Worm (Caenorhabditis elegans) whole organism, L4 larva: Measurements from ENCODE around the gene vnut-1.

ENCODE experiments used
- F10B5.3 ChIP-seq: sonication (generic microtip); optimal IDR thresholded peaks from 2 replicates; lab custom pipeline; 2016; ENCODE audit warnings: mild to moderate bottlenecking, missing genetic modification characterization, missing compliant biosample characterization
- F37D6.2 ChIP-seq: sonication (generic microtip); optimal IDR thresholded peaks from 2 replicates; lab custom pipeline; 2016; ENCODE audit warnings: mild to moderate bottlenecking, missing genetic modification characterization, missing compliant biosample characterization
- F49E8.2 ChIP-seq: sonication (generic microtip); optimal IDR thresholded peaks from 2 replicates; lab custom pipeline; 2016; ENCODE audit warnings: missing compliant biosample characterization, mild to moderate bottlenecking, missing genetic modification characterization, borderline replicate concordance
- T20F7.1 ChIP-seq: fragments of 200-800 bp; sonication (Bioruptor generic); optimal IDR thresholded peaks from 2 replicates; lab custom pipeline; 2018; ENCODE audit warnings: mild to moderate bottlenecking, missing genetic modification characterization, missing compliant biosample characterization
- Y105C5A.15 ChIP-seq: fragments of 200-800 bp; sonication (Bioruptor generic); IDR thresholded peaks from 2 replicates; pipeline ENCODE4 v1.3.6; 2022; ENCODE audit warnings: missing genetic modification characterization, missing compliant biosample characterization
- Y48G9A.11 ChIP-seq: fragments of 200-800 bp; sonication (Bioruptor generic); IDR thresholded peaks from 2 replicates; pipeline ENCODE4 v1.3.6; 2022; ENCODE audit warnings: missing genetic modification reagents, missing genetic modification characterization, missing compliant biosample characterization
- aha-1 ChIP-seq: fragments of 150-350 bp; peaks from one replicate; lab custom pipeline; 2014; ENCODE audit warnings: missing biosample characterization, missing genetic modification characterization
- aly-2 ChIP-seq: sonication (generic microtip); optimal IDR thresholded peaks from 2 replicates; lab custom pipeline; 2018; ENCODE audit warnings: missing biosample characterization, missing genetic modification characterization
- ama-1 ChIP-seq: fragments of 150-350 bp; optimal IDR thresholded peaks from 2 replicates; lab custom pipeline; 2014; ENCODE audit warnings: inconsistent platforms, mixed read lengths
- arid-1 ChIP-seq: fragments of 200-800 bp; sonication (Bioruptor generic); conservative IDR thresholded peaks from 2 replicates; pipeline ENCODE4 v1.3.6; 2022; ENCODE audit warnings: missing genetic modification reagents, missing genetic modification characterization, missing compliant biosample characterization
- ceh-20 ChIP-seq: fragments of 200-800 bp; sonication (Bioruptor generic); IDR thresholded peaks from 2 replicates; pipeline ENCODE4 v1.3.6; 2022; ENCODE audit warnings: missing genetic modification reagents, missing genetic modification characterization, missing compliant biosample characterization
- ceh-82 ChIP-seq: sonication (generic microtip); optimal IDR thresholded peaks from 2 replicates; lab custom pipeline; 2017; ENCODE audit warnings: missing biosample characterization, missing genetic modification characterization
- ces-1 ChIP-seq: fragments of 150-350 bp; sonication (generic microtip); optimal IDR thresholded peaks from 4 replicates; lab custom pipeline; 2014; ENCODE audit warnings: missing biosample characterization, missing genetic modification reagents, missing genetic modification characterization
- cey-2 ChIP-seq: sonication (generic microtip); optimal IDR thresholded peaks from 3 replicates; lab custom pipeline; 2017; ENCODE audit warnings: missing genetic modification characterization, mild to moderate bottlenecking, missing compliant biosample characterization, antibody characterized with exemption, borderline replicate concordance; ENCODE audit not compliant: insufficient read depth
- daf-16 ChIP-seq, 3 experiments: sonication (generic microtip); optimal IDR thresholded peaks; 2 replicates each; lab custom pipeline; 2016 to 2017; ENCODE audit warnings: missing genetic modification characterization in 3 of 3, missing genetic modification reagents in 3 of 3, mild to moderate bottlenecking in 2 of 3, missing compliant biosample characterization in 2 of 3, missing biosample characterization in 1 of 3, moderate library complexity in 1 of 3
- dmd-6 ChIP-seq: fragments of 200-800 bp; sonication (Bioruptor generic); IDR thresholded peaks from 2 replicates; pipeline ENCODE4 v1.3.6; 2022; ENCODE audit warnings: missing genetic modification reagents, missing genetic modification characterization, missing compliant biosample characterization
- dmd-9 ChIP-seq: fragments of 200-800 bp; sonication (Bioruptor generic); IDR thresholded peaks from 2 replicates; pipeline ENCODE4 v1.3.6; 2022; ENCODE audit warnings: missing genetic modification reagents, missing genetic modification characterization, missing compliant biosample characterization
- dve-1 ChIP-seq: sonication (generic microtip); optimal IDR thresholded peaks from 2 replicates; lab custom pipeline; 2017; ENCODE audit warnings: antibody characterized with exemption, mild to moderate bottlenecking, missing genetic modification characterization, missing compliant biosample characterization; ENCODE audit not compliant: insufficient read depth
- egl-27 ChIP-seq: sonication (generic microtip); optimal IDR thresholded peaks from 3 replicates; lab custom pipeline; 2017; ENCODE audit warnings: missing biosample characterization, missing genetic modification reagents, missing genetic modification characterization
- gei-8 ChIP-seq: fragments of 200-800 bp; sonication (Bioruptor generic); optimal IDR thresholded peaks from 2 replicates; lab custom pipeline; 2018; ENCODE audit warnings: mild to moderate bottlenecking, missing genetic modification characterization, missing compliant biosample characterization
- hif-1 ChIP-seq, 2 experiments: sonication (generic microtip); optimal IDR thresholded peaks; 2 replicates each; lab custom pipeline; 2016 to 2017; ENCODE audit warnings: missing compliant biosample characterization in 2 of 2, missing genetic modification characterization in 2 of 2, missing genetic modification reagents in 2 of 2, missing genotype in 2 of 2, mild to moderate bottlenecking in 1 of 2
- hlh-11 ChIP-seq: fragments of 200-800 bp; sonication (Bioruptor generic); optimal IDR thresholded peaks from 2 replicates; lab custom pipeline; 2018; ENCODE audit warnings: mild to moderate bottlenecking, missing genetic modification characterization, missing compliant biosample characterization
- hlh-30 ChIP-seq: sonication (generic microtip); optimal IDR thresholded peaks from 2 replicates; lab custom pipeline; 2017; ENCODE audit warnings: antibody characterized with exemption, mild to moderate bottlenecking, missing genetic modification characterization, missing compliant biosample characterization; ENCODE audit not compliant: insufficient read depth
- hmg-1.1 ChIP-seq: fragments of 200-800 bp; sonication (Bioruptor generic); IDR thresholded peaks from 2 replicates; pipeline ENCODE4 v1.3.6; 2022; ENCODE audit warnings: missing genetic modification reagents, missing genetic modification characterization, missing compliant biosample characterization
- lim-7 ChIP-seq: fragments of 200-800 bp; sonication (Bioruptor generic); IDR thresholded peaks from 2 replicates; pipeline ENCODE4 v1.3.6; 2022; ENCODE audit warnings: missing genetic modification characterization, missing compliant biosample characterization
- lin-1 ChIP-seq: fragments of 200-800 bp; sonication (Bioruptor generic); IDR thresholded peaks from 2 replicates; pipeline ENCODE4 v1.3.6; 2022; ENCODE audit warnings: missing genetic modification reagents, missing genetic modification characterization, missing compliant biosample characterization
- lin-15B ChIP-seq: fragments of 150-350 bp; sonication (generic microtip); optimal IDR thresholded peaks from 3 replicates; lab custom pipeline; 2014; ENCODE audit warnings: missing biosample characterization, missing genetic modification characterization
- lin-29 ChIP-seq: fragments of 200-800 bp; sonication (Bioruptor generic); IDR thresholded peaks from 2 replicates; pipeline ENCODE4 v1.3.6; 2022; ENCODE audit warnings: missing genetic modification reagents, missing genetic modification characterization, missing compliant biosample characterization
- madf-9 ChIP-seq: fragments of 200-800 bp; sonication (Bioruptor generic); conservative IDR thresholded peaks from 2 replicates; pipeline ENCODE4 v1.3.6; 2022; ENCODE audit warnings: missing genetic modification reagents, missing genetic modification characterization, missing compliant biosample characterization
- mdl-1 ChIP-seq, 2 experiments: fragments of 150-350 bp in 1 of 2; sonication (generic microtip) in 1 of 2; optimal IDR thresholded peaks; 2 replicates each; lab custom pipeline; 2014 to 2017; ENCODE audit warnings: missing biosample characterization in 2 of 2, missing genetic modification characterization in 2 of 2
- mep-1 ChIP-seq: fragments of 150-350 bp; sonication (generic microtip); optimal IDR thresholded peaks from 3 replicates; lab custom pipeline; 2014; ENCODE audit warnings: missing biosample characterization, missing genetic modification characterization
- mxl-2 ChIP-seq: fragments of 200-800 bp; sonication (Bioruptor generic); conservative IDR thresholded peaks from 2 replicates; pipeline ENCODE4 v1.3.6; 2022; ENCODE audit warnings: missing genetic modification reagents, missing genetic modification characterization, missing compliant biosample characterization
- mxl-3 ChIP-seq: fragments of 200-800 bp; sonication (Bioruptor generic); optimal IDR thresholded peaks from 2 replicates; lab custom pipeline; 2018; ENCODE audit warnings: mild to moderate bottlenecking, missing genetic modification characterization, missing compliant biosample characterization
- nhr-28 ChIP-seq: fragments of 150-350 bp; optimal IDR thresholded peaks from 2 replicates; lab custom pipeline; 2014; ENCODE audit warnings: missing biosample characterization, missing genetic modification characterization
- nhr-41 ChIP-seq: fragments of 200-800 bp; sonication (Bioruptor generic); IDR thresholded peaks from 2 replicates; pipeline ENCODE4 v1.3.6; 2022; ENCODE audit warnings: missing genetic modification reagents, missing genetic modification characterization, missing compliant biosample characterization
- nhr-42 ChIP-seq: fragments of 200-800 bp; sonication (Bioruptor generic); IDR thresholded peaks from 2 replicates; pipeline ENCODE4 v1.3.6; 2022; ENCODE audit warnings: missing genetic modification characterization, missing compliant biosample characterization
- nhr-76 ChIP-seq: fragments of 150-350 bp; optimal IDR thresholded peaks from 2 replicates; lab custom pipeline; 2014; ENCODE audit warnings: missing biosample characterization, missing genetic modification characterization
- nhr-77 ChIP-seq: fragments of 150-350 bp; optimal IDR thresholded peaks from 2 replicates; lab custom pipeline; 2014; ENCODE audit warnings: missing biosample characterization, missing genetic modification characterization
- pha-4 ChIP-seq, 2 experiments: fragments of 150-350 bp in 1 of 2; fragments of 200-800 bp in 1 of 2; sonication (Bioruptor generic) in 1 of 2; IDR thresholded peaks in 1 of 2; optimal IDR thresholded peaks in 1 of 2; 2 replicates each; pipeline versions ENCODE4 v1.3.6 to Lab custom; 2014 to 2022; ENCODE audit warnings: missing genetic modification characterization in 2 of 2, missing genetic modification reagents in 2 of 2, missing biosample characterization in 1 of 2, missing compliant biosample characterization in 1 of 2
- php-3 ChIP-seq: fragments of 200-800 bp; sonication (Bioruptor generic); IDR thresholded peaks from 2 replicates; pipeline ENCODE4 v1.3.6; 2022; ENCODE audit warnings: missing genetic modification reagents, missing genetic modification characterization, missing compliant biosample characterization
- pqm-1 ChIP-seq: sonication (generic microtip); optimal IDR thresholded peaks from 2 replicates; lab custom pipeline; 2017; ENCODE audit warnings: missing biosample characterization, missing genetic modification characterization
- rbr-2 ChIP-seq: sonication (generic microtip); optimal IDR thresholded peaks from 2 replicates; lab custom pipeline; 2016; ENCODE audit warnings: missing genotype, missing genetic modification characterization, missing compliant biosample characterization
- snpc-1.2 ChIP-seq: fragments of 200-800 bp; sonication (Bioruptor generic); IDR thresholded peaks from 2 replicates; pipeline ENCODE4 v1.3.6; 2022; ENCODE audit warnings: missing genetic modification reagents, missing genetic modification characterization, missing compliant biosample characterization
- snpc-4 ChIP-seq: fragments of 150-350 bp; optimal IDR thresholded peaks from 2 replicates; lab custom pipeline; 2014; ENCODE audit warnings: missing biosample characterization, missing genetic modification characterization
- tra-1 ChIP-seq: fragments of 200-800 bp; sonication (Bioruptor generic); IDR thresholded peaks from 2 replicates; pipeline ENCODE4 v1.3.6; 2022; ENCODE audit warnings: missing genetic modification reagents, missing genetic modification characterization, missing compliant biosample characterization
- unc-39 ChIP-seq: sonication (generic microtip); optimal IDR thresholded peaks from 2 replicates; lab custom pipeline; 2017; ENCODE audit warnings: missing biosample characterization, missing genetic modification characterization
- vab-7 ChIP-seq: fragments of 200-800 bp; sonication (Bioruptor generic); IDR thresholded peaks from 2 replicates; pipeline ENCODE4 v1.3.6; 2022; ENCODE audit warnings: missing genetic modification reagents, missing genetic modification characterization, missing compliant biosample characterization
- zag-1 ChIP-seq: fragments of 150-350 bp; optimal IDR thresholded peaks from 2 replicates; lab custom pipeline; 2014; ENCODE audit warnings: missing biosample characterization, missing genetic modification characterization
- zfp-3 ChIP-seq: fragments of 200-800 bp; sonication (Bioruptor generic); conservative IDR thresholded peaks from 2 replicates; pipeline ENCODE4 v1.3.6; 2022; ENCODE audit warnings: missing genetic modification reagents, missing genetic modification characterization, missing compliant biosample characterization
- ztf-11 ChIP-seq: fragments of 150-350 bp; optimal IDR thresholded peaks from 2 replicates; lab custom pipeline; 2014; ENCODE audit warnings: missing biosample characterization, missing genetic modification characterization
- ztf-7 ChIP-seq: fragments of 150-350 bp; optimal IDR thresholded peaks from 2 replicates; lab custom pipeline; 2014; ENCODE audit warnings: missing biosample characterization, missing genetic modification characterization

vnut-1 gene

ce11 chrII:14489407-14489806 is at the start of gene vnut-1:
Gene vnut-1 (plus strand): TSS chrII:14489802.
- TF ChIP-seq ztf-11: no peak
- peak; percentile 32 for TF ChIP-seq hlh-11
- no peak for TF ChIP-seq pha-4 (GFP tag; IDR thresholded peaks at IDR 0.05; lab: Robert Waterston, UW)
- no peak for TF ChIP-seq pha-4 (tag; optimal IDR thresholded peaks at IDR 0.05; lab: Kevin White, UChicago)
- no peak for TF ChIP-seq lim-7 (GFP tag; lab: Robert Waterston, UW)
- no peak for TF ChIP-seq ceh-82 (tag; lab: Kevin White, UChicago)
- TF ChIP-seq lin-15B (tag; lab: Kevin White, UChicago): no peak
- TF ChIP-seq arid-1 (GFP tag; lab: Robert Waterston, UW): no peak
- TF ChIP-seq ztf-7: no peak
- no peak for TF ChIP-seq madf-9 (GFP tag; lab: Robert Waterston, UW)
- TF ChIP-seq aha-1 (tag; lab: Kevin White, UChicago): peak; percentile 97
- TF ChIP-seq nhr-42 (GFP tag; lab: Robert Waterston, UW): no peak
- peak; percentile 79 for TF ChIP-seq pqm-1 (tag; lab: Kevin White, UChicago)
- TF ChIP-seq hif-1 (tag; optimal IDR thresholded peaks at IDR 0.05; lab: Kevin White, UChicago): peak in 1 of 2 experiments; percentile 62
- no peak for TF ChIP-seq zfp-3 (GFP tag; lab: Robert Waterston, UW)
- peak; percentile 92 for TF ChIP-seq nhr-77 (tag; lab: Kevin White, UChicago)
- TF ChIP-seq Y48G9A.11: no peak
- TF ChIP-seq unc-39 (tag; lab: Kevin White, UChicago): no peak
- TF ChIP-seq nhr-28 (tag; lab: Kevin White, UChicago): peak; percentile 78
- no peak for TF ChIP-seq F10B5.3 (tag; lab: Kevin White, UChicago)
- no peak for TF ChIP-seq aly-2 (tag; lab: Kevin White, UChicago)
- no peak for TF ChIP-seq snpc-4
- no peak for TF ChIP-seq snpc-1.2 (GFP tag; lab: Robert Waterston, UW)
- TF ChIP-seq Y105C5A.15 (GFP tag; lab: Robert Waterston, UW): no peak
- no peak for TF ChIP-seq lin-1 (GFP tag; lab: Robert Waterston, UW)
- TF ChIP-seq zag-1 (tag; lab: Kevin White, UChicago): no peak
- TF ChIP-seq T20F7.1 (GFP tag; lab: Kevin White, UChicago): no peak
- TF ChIP-seq ces-1 (GFP tag; lab: Kevin White, UChicago): no peak
- TF ChIP-seq mep-1: peak; percentile 66
- no peak for TF ChIP-seq nhr-76
- no peak for TF ChIP-seq lin-29 (GFP tag; lab: Robert Waterston, UW)
- TF ChIP-seq egl-27 (tag; lab: Kevin White, UChicago): no peak
- no peak for TF ChIP-seq mxl-3 (GFP tag; lab: Kevin White, UChicago)
- TF ChIP-seq daf-16 (GFP tag; optimal IDR thresholded peaks at IDR 0.05; lab: Kevin White, UChicago): no peak
- TF ChIP-seq daf-16 (tag; optimal IDR thresholded peaks at IDR 0.05; lab: Kevin White, UChicago): peak; percentile 70
- TF ChIP-seq dve-1: peak; percentile 59
- peak in 1 of 2 experiments; percentile 72 for TF ChIP-seq mdl-1 (tag; optimal IDR thresholded peaks at IDR 0.05; lab: Kevin White, UChicago)
- TF ChIP-seq nhr-41: no peak
- no peak for TF ChIP-seq ama-1 (lab: Kevin White, UChicago)
- TF ChIP-seq rbr-2 (tag; lab: Kevin White, UChicago): no peak
- no peak for TF ChIP-seq F49E8.2
- peak; percentile 37; the same call in 1 of the 2 replicates for TF ChIP-seq hmg-1.1
- TF ChIP-seq mxl-2: no peak
- TF ChIP-seq ceh-20: no peak
- TF ChIP-seq dmd-9: no peak
- peak; percentile 68 for TF ChIP-seq cey-2
- TF ChIP-seq vab-7: no peak
- no peak for TF ChIP-seq php-3 (GFP tag; lab: Robert Waterston, UW)
- no peak for TF ChIP-seq gei-8 (GFP tag; lab: Kevin White, UChicago)
- TF ChIP-seq tra-1 (GFP tag; lab: Robert Waterston, UW): no peak
- no peak for TF ChIP-seq F37D6.2 (tag; lab: Kevin White, UChicago)
- peak; percentile 55 for TF ChIP-seq hlh-30 (tag; lab: Kevin White, UChicago)
- peak; percentile 43 for TF ChIP-seq dmd-6 (GFP tag; lab: Robert Waterston, UW)
